Worm (Caenorhabditis elegans) whole organism, late embryonic: ENCODE results near the gene Y45G5AM.3.
A peak's percentile ranks its signal among the peaks of the same experiment; 100 is the strongest.

ENCODE experiments used
- elt-4 ChIP-seq: sonication (generic microtip); optimal IDR thresholded peaks from 2 replicates; lab custom pipeline; 2016; ENCODE audit warnings: missing genetic modification characterization, missing compliant biosample characterization
- unc-55 ChIP-seq: sonication (generic microtip); optimal IDR thresholded peaks from 2 replicates; lab custom pipeline; 2017; ENCODE audit warnings: missing biosample characterization, missing genetic modification reagents, missing genetic modification characterization

ce11 chrV:4157291-4157690 lies 7.1 kb upstream of the Y45G5AM.3 start:
- TF ChIP-seq elt-4 (tag; lab: Kevin White, UChicago): no peak
- peak; percentile 69 for TF ChIP-seq unc-55
